Worm (Caenorhabditis elegans) whole organism, early embryonic: ENCODE measurements around the gene best-13.

ENCODE experiments used
- ama-1 ChIP-seq: fragments of 150-350 bp; optimal IDR thresholded peaks from 2 replicates; lab custom pipeline; 2014
- tra-4 ChIP-seq: sonication (generic microtip); optimal IDR thresholded peaks from 2 replicates; lab custom pipeline; 2017; ENCODE audit warnings: missing genetic modification characterization, missing compliant biosample characterization

DNA sequence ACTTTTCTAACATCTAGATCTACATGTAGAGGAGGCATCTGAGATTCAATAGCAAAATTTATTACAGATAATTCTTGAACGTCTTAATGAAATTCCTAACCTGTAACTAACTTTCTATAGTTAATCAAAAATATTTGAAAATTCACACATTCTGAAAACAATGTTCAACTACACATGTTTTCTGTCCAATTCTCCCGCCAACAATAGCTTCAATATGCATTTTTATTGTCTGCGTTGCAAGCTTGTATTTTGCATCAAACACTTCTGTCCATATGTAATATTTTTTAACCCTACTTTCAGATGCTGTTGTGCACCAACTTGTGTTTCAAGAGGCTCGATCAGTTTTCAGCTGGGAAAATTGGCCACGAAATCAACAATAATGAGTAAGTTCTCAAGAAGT is 5.0 kb upstream of the best-13 start, which contains the start of gene tbc-3:
- TF ChIP-seq tra-4 (tag; lab: Kevin White, UChicago) (no peak), ama-1 (lab: Kevin White, UChicago) (no peak)
